Fruit fly (Drosophila melanogaster) whole organism, wandering third instar larva: ENCODE data around the gene SP555.

Experiments used
- Abd-B ChIP-seq: fragments of >200 bp; optimal IDR thresholded peaks from 2 replicates; lab custom pipeline; 2017; ENCODE audit warnings: missing biosample characterization, missing genetic modification characterization
- CG32264 ChIP-seq: fragments of 200-800 bp; sonication (Bioruptor generic); optimal IDR thresholded peaks from 2 replicates; lab custom pipeline; 2016; ENCODE audit warnings: missing biosample characterization, missing genetic modification characterization
- CG9705 ChIP-seq: fragments of 200-800 bp; sonication (Bioruptor generic); optimal IDR thresholded peaks from 2 replicates; lab custom pipeline; 2018; ENCODE audit warnings: missing biosample characterization, mild to moderate bottlenecking, missing genetic modification characterization
- CrebA ChIP-seq: fragments of 200-800 bp; sonication (Bioruptor generic); optimal IDR thresholded peaks from 2 replicates; lab custom pipeline; 2016; ENCODE audit warnings: missing biosample characterization, mild to moderate bottlenecking, missing genetic modification characterization, borderline replicate concordance
- Dif ChIP-seq: fragments of 200-275, 200-300 bp; sonication (Bioruptor generic); optimal IDR thresholded peaks from 2 replicates; lab custom pipeline; 2018; ENCODE audit warnings: missing biosample characterization, missing genetic modification characterization; ENCODE audit not compliant: partially characterized antibody
- GATAd ChIP-seq: sonication (Bioruptor generic); optimal IDR thresholded peaks from 2 replicates; lab custom pipeline; 2016; ENCODE audit warnings: missing biosample characterization, missing genetic modification characterization
- HLH106 ChIP-seq: fragments of 200-800 bp; optimal IDR thresholded peaks from 3 replicates; lab custom pipeline; 2019; ENCODE audit warnings: missing biosample characterization, mild to moderate bottlenecking, missing genetic modification characterization, moderate library complexity
- Hnf4 ChIP-seq: fragments of 200-800 bp; sonication (Bioruptor generic); optimal IDR thresholded peaks from 2 replicates; lab custom pipeline; 2016; ENCODE audit warnings: missing biosample characterization, mild to moderate bottlenecking, missing genetic modification characterization
- Hr78 ChIP-seq: fragments of >200 bp; optimal IDR thresholded peaks from 2 replicates; lab custom pipeline; 2017; ENCODE audit warnings: missing biosample characterization, missing genetic modification characterization
- Hr83 ChIP-seq: fragments of 200-300 bp; sonication (Bioruptor generic); optimal IDR thresholded peaks from 2 replicates; lab custom pipeline; 2016; ENCODE audit warnings: missing biosample characterization, mild to moderate bottlenecking, missing genetic modification characterization, moderate library complexity; ENCODE audit not compliant: poor library complexity, severe bottlenecking
- Jra ChIP-seq: sonication (Bioruptor generic); optimal IDR thresholded peaks from 2 replicates; lab custom pipeline; 2016; ENCODE audit warnings: missing biosample characterization, missing genetic modification characterization
- Mio ChIP-seq: sonication (Bioruptor generic); optimal IDR thresholded peaks from 2 replicates; lab custom pipeline; 2016; ENCODE audit warnings: missing biosample characterization, missing genetic modification characterization
- Myc ChIP-seq: fragments of >200 bp; optimal IDR thresholded peaks from 2 replicates; lab custom pipeline; 2017
- OdsH ChIP-seq: fragments of 200-800 bp; sonication (Bioruptor generic); optimal IDR thresholded peaks from 2 replicates; lab custom pipeline; 2016; ENCODE audit warnings: missing biosample characterization, mild to moderate bottlenecking, missing genetic modification characterization
- Rel ChIP-seq, 2 experiments: fragments of 200-800 bp; sonication (Bioruptor generic) in 1 of 2; optimal IDR thresholded peaks; 2 replicates in 1 of 2; 3 replicates in 1 of 2; lab custom pipeline; 2016 to 2019; ENCODE audit warnings: mild to moderate bottlenecking in 2 of 2, missing biosample characterization in 2 of 2, missing genetic modification characterization in 2 of 2, moderate library complexity in 1 of 2
- Sp1 ChIP-seq: fragments of 200-800 bp; sonication (Bioruptor generic); optimal IDR thresholded peaks from 3 replicates; lab custom pipeline; 2019; ENCODE audit warnings: missing biosample characterization, mild to moderate bottlenecking, missing genetic modification characterization, moderate library complexity
- Vsx2 ChIP-seq: fragments of 200-300, 225-300 bp; sonication (Bioruptor generic); optimal IDR thresholded peaks from 2 replicates; lab custom pipeline; 2018; ENCODE audit warnings: missing biosample characterization, missing genetic modification characterization; ENCODE audit not compliant: partially characterized antibody
- br ChIP-seq: fragments of 200-800 bp; sonication (Bioruptor generic); optimal IDR thresholded peaks from 2 replicates; lab custom pipeline; 2016; ENCODE audit warnings: missing biosample characterization, missing genetic modification characterization
- brk ChIP-seq: fragments of 200-800 bp; sonication (Bioruptor generic); optimal IDR thresholded peaks from 2 replicates; lab custom pipeline; 2016; ENCODE audit warnings: missing biosample characterization, mild to moderate bottlenecking, missing genetic modification characterization
- dl ChIP-seq, 2 experiments: fragments of 175-275, 200-275 bp in 1 of 2; fragments of 200-275 bp in 1 of 2; sonication (Bioruptor generic); optimal IDR thresholded peaks; lab custom pipeline; 2018; ENCODE audit warnings: mild to moderate bottlenecking in 2 of 2, missing biosample characterization in 2 of 2, missing genetic modification characterization in 2 of 2, moderate library complexity in 2 of 2; ENCODE audit not compliant: partially characterized antibody in 2 of 2, insufficient read depth in 1 of 2
- dmrt93B ChIP-seq: fragments of 200-800 bp; sonication (Bioruptor generic); optimal IDR thresholded peaks from 2 replicates; lab custom pipeline; 2018; ENCODE audit warnings: missing biosample characterization, mild to moderate bottlenecking, missing genetic modification characterization
- dsf ChIP-seq: sonication (Bioruptor generic); optimal IDR thresholded peaks from 2 replicates; lab custom pipeline; 2016; ENCODE audit warnings: missing biosample characterization, missing genetic modification characterization, borderline replicate concordance
- ey ChIP-seq: fragments of 200-800 bp; sonication (Bioruptor generic); optimal IDR thresholded peaks from 2 replicates; lab custom pipeline; 2016; ENCODE audit warnings: missing biosample characterization, missing genetic modification characterization
- foxo ChIP-seq, 2 experiments: fragments of 200-800 bp; sonication (Bioruptor generic); optimal IDR thresholded peaks; 2 replicates in 1 of 2; 3 replicates in 1 of 2; lab custom pipeline; 2016 to 2017; ENCODE audit warnings: missing biosample characterization in 2 of 2, missing genetic modification characterization in 2 of 2
- fru ChIP-seq: fragments of 200-800 bp; sonication (Bioruptor generic); optimal IDR thresholded peaks from 3 replicates; lab custom pipeline; 2016; ENCODE audit warnings: missing biosample characterization, mild to moderate bottlenecking, missing genetic modification characterization
- h ChIP-seq: fragments of 200-800 bp; sonication (Bioruptor generic); optimal IDR thresholded peaks from 3 replicates; lab custom pipeline; 2016; ENCODE audit warnings: missing biosample characterization, mild to moderate bottlenecking, missing genetic modification characterization
- jim ChIP-seq: fragments of 175-275, 200-325 bp; sonication (Bioruptor generic); optimal IDR thresholded peaks from 2 replicates; lab custom pipeline; 2016; ENCODE audit warnings: missing biosample characterization, mild to moderate bottlenecking, missing genetic modification characterization
- lola ChIP-seq: fragments of >200 bp; optimal IDR thresholded peaks from 2 replicates; lab custom pipeline; 2017; ENCODE audit warnings: missing biosample characterization, missing genetic modification characterization
- pan ChIP-seq: fragments of >200 bp; optimal IDR thresholded peaks from 2 replicates; lab custom pipeline; 2017
- psq ChIP-seq: fragments of 200-800 bp; sonication (Bioruptor generic); optimal IDR thresholded peaks from 3 replicates; lab custom pipeline; 2017; ENCODE audit warnings: missing biosample characterization, mild to moderate bottlenecking, missing genetic modification characterization, moderate library complexity
- rgr ChIP-seq: fragments of 200-800 bp; sonication (Bioruptor generic); optimal IDR thresholded peaks from 3 replicates; lab custom pipeline; 2016; ENCODE audit warnings: missing biosample characterization, mild to moderate bottlenecking, missing genetic modification characterization
- sage ChIP-seq: fragments of 200-800 bp; sonication (Bioruptor generic); optimal IDR thresholded peaks from 2 replicates; lab custom pipeline; 2016; ENCODE audit warnings: missing biosample characterization, mild to moderate bottlenecking, missing genetic modification characterization
- sv ChIP-seq: fragments of 200-800 bp; sonication (Bioruptor generic); optimal IDR thresholded peaks from 3 replicates; lab custom pipeline; 2016; ENCODE audit warnings: missing biosample characterization, missing genetic modification characterization
- tai ChIP-seq: sonication (Bioruptor generic); optimal IDR thresholded peaks from 2 replicates; lab custom pipeline; 2016; ENCODE audit warnings: missing biosample characterization, missing genetic modification characterization
- woc ChIP-seq: sonication (Bioruptor generic); optimal IDR thresholded peaks from 2 replicates; lab custom pipeline; 2016; ENCODE audit warnings: missing biosample characterization, mild to moderate bottlenecking, missing genetic modification characterization

Gene SP555

dm6 chr2L:5043043-5043442 is 5.5 kb downstream of the SP555 start, which contains the start of the genes CG33995, CG44000 and CG44001 (continued):
- no peak for TF ChIP-seq dsf (GFP tag; lab: Kevin White, UChicago)
- peak; percentile 44 for TF ChIP-seq sage (GFP tag; lab: Kevin White, UChicago)
- TF ChIP-seq GATAd (GFP tag; lab: Kevin White, UChicago) = no peak
- no peak for TF ChIP-seq Vsx2
- TF ChIP-seq HLH106 (tag; lab: Kevin White, UChicago) = peak; percentile 48
- peak; percentile 51 for TF ChIP-seq h (GFP tag; lab: Kevin White, UChicago)
- no peak for TF ChIP-seq brk (GFP tag; lab: Kevin White, UChicago)

- TF ChIP-seq dmrt93B (GFP tag; lab: Kevin White, UChicago) (peak; percentile 20), tai (no peak), psq (GFP tag; lab: Kevin White, UChicago) (peak; percentile 49), h (GFP tag; lab: Kevin White, UChicago) (peak; percentile 54), Dif (GFP tag; lab: Kevin White, UChicago) (no peak), sage (GFP tag; lab: Kevin White, UChicago) (no peak), Rel (GFP tag; optimal IDR thresholded peaks at IDR 0.05; lab: Kevin White, UChicago) (no peak), Rel (tag; optimal IDR thresholded peaks at IDR 0.05; lab: Kevin White, UChicago) (peak; percentile 16), rgr (GFP tag; lab: Kevin White, UChicago) (peak; percentile 55), HLH106 (tag; lab: Kevin White, UChicago) (peak; percentile 48), Sp1 (GFP tag; lab: Kevin White, UChicago) (peak; percentile 28), ey (GFP tag; lab: Kevin White, UChicago) (peak; percentile 51), foxo (GFP tag; optimal IDR thresholded peaks at IDR 0.05; lab: Kevin White, UChicago) (peak in 1 of 2 experiments; percentile 73), OdsH (GFP tag; lab: Kevin White, UChicago) (peak; percentile 46), Hr78 (GFP tag; lab: Kevin White, UChicago) (no peak), fru (GFP tag; lab: Kevin White, UChicago) (peak; percentile 47), Hnf4 (GFP tag; lab: Kevin White, UChicago) (peak; percentile 72), br (GFP tag; lab: Kevin White, UChicago) (peak; percentile 48)
Measured at dm6 chr2L:5043495-5044146, 6.1 kb downstream of the SP555 start.

DNA sequence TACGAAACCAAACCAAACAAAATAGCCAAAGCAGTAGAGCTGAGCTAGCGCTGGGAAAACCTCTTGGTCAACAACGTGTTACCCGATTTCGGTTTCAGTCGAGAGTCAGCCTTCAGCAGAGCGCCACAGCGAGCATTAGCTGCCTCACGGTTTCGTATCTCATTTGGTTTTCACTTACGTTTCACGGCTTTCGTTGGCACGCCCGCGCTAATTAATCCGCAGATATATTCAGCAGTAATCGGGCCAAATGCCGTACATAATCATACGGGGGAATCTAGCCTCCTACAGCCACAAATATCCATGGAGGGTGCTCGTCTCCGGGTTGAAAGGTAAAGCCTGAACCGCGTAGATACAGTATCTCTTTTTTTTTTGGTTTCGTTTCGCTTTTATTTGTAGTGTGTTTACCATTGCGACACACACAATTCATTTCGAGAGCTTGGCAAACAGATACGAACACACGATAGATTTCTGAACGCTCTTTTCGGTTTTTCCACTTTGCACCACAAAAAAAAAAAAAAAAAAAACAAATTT is 6.9 kb downstream of the SP555 start, which contains the start of gene CG31650:
CG31650 (minus strand) TSS at position 352 of the 531 bp plus-strand sequence.
- TF ChIP-seq Myc (lab: Kevin White, UChicago) (no peak), Jra (no peak), h (GFP tag; lab: Kevin White, UChicago) (no peak), ey (GFP tag; lab: Kevin White, UChicago) (no peak), foxo (GFP tag; optimal IDR thresholded peaks at IDR 0.05; lab: Kevin White, UChicago) (no peak), psq (GFP tag; lab: Kevin White, UChicago) (no peak), Dif (GFP tag; lab: Kevin White, UChicago) (no peak), Vsx2 (no peak), sv (GFP tag; lab: Kevin White, UChicago) (no peak), dsf (GFP tag; lab: Kevin White, UChicago) (no peak), CG9705 (GFP tag; lab: Kevin White, UChicago) (no peak), CrebA (GFP tag; lab: Kevin White, UChicago) (no peak), jim (GFP tag; lab: Kevin White, UChicago) (no peak), pan (lab: Kevin White, UChicago) (no peak)
- TF ChIP-seq, all 38 proteins: peak for 0

- no peak for TF ChIP-seq fru (GFP tag; lab: Kevin White, UChicago)
- TF ChIP-seq tai = no peak
- TF ChIP-seq ey (GFP tag; lab: Kevin White, UChicago) = peak; percentile 44
- no peak for TF ChIP-seq CrebA (GFP tag; lab: Kevin White, UChicago)
- peak; percentile 55 for TF ChIP-seq h (GFP tag; lab: Kevin White, UChicago)
- no peak for TF ChIP-seq Hr78 (GFP tag; lab: Kevin White, UChicago)
- peak; percentile 3 for TF ChIP-seq Hr83
- TF ChIP-seq CG32264 (GFP tag; lab: Kevin White, UChicago) = no peak
- TF ChIP-seq Abd-B (GFP tag; lab: Kevin White, UChicago) = no peak
- peak; percentile 31 for TF ChIP-seq sv (GFP tag; lab: Kevin White, UChicago)
- TF ChIP-seq Rel (GFP tag; optimal IDR thresholded peaks at IDR 0.05; lab: Kevin White, UChicago) = no peak
- no peak for TF ChIP-seq Rel (tag; optimal IDR thresholded peaks at IDR 0.05; lab: Kevin White, UChicago)
- TF ChIP-seq GATAd (GFP tag; lab: Kevin White, UChicago) = no peak
- TF ChIP-seq pan (lab: Kevin White, UChicago) = no peak
- TF ChIP-seq br (GFP tag; lab: Kevin White, UChicago) = peak; percentile 52
- TF ChIP-seq Myc (lab: Kevin White, UChicago) = no peak
- TF ChIP-seq Vsx2 = peak; percentile 33
- peak; percentile 11 for TF ChIP-seq Sp1 (GFP tag; lab: Kevin White, UChicago)
- no peak for TF ChIP-seq Mio
- peak; percentile 28 for TF ChIP-seq HLH106 (tag; lab: Kevin White, UChicago)
- no peak for TF ChIP-seq dl (GFP tag; optimal IDR thresholded peaks at IDR 0.05; lab: Kevin White, UChicago; ENCODE audit: insufficient read depth in 1 of 2, partially characterized antibody in 2 of 2)
- no peak for TF ChIP-seq lola (GFP tag; lab: Kevin White, UChicago)
- TF ChIP-seq rgr (GFP tag; lab: Kevin White, UChicago) = peak; percentile 42
- no peak for TF ChIP-seq woc (GFP tag; lab: Kevin White, UChicago)
- TF ChIP-seq dsf (GFP tag; lab: Kevin White, UChicago) = no peak
Measured at dm6 chr2L:5044892-5045619, 7.5 kb downstream of the SP555 start.
